Worm (Caenorhabditis elegans) whole organism, L2 larva: Measurements from ENCODE around the gene F25H9.2.

Experiments
- C34F6.9 ChIP-seq: fragments of 150-350 bp; optimal IDR thresholded peaks from 2 replicates; lab custom pipeline; 2014; ENCODE audit warnings: missing biosample characterization, missing genetic modification characterization
- F13H6.1 ChIP-seq: sonication (generic microtip); optimal IDR thresholded peaks from 2 replicates; lab custom pipeline; 2016; ENCODE audit warnings: missing genetic modification characterization, missing compliant biosample characterization
- R02D3.7 ChIP-seq: fragments of 150-350 bp; optimal IDR thresholded peaks from 2 replicates; lab custom pipeline; 2014; ENCODE audit warnings: missing biosample characterization, missing genetic modification characterization
- ZK546.5 ChIP-seq: sonication (generic microtip); optimal IDR thresholded peaks from 2 replicates; lab custom pipeline; 2017; ENCODE audit warnings: missing biosample characterization, missing genetic modification characterization
- alr-1 ChIP-seq: fragments of 150-350 bp; optimal IDR thresholded peaks from 2 replicates; lab custom pipeline; 2014; ENCODE audit warnings: missing biosample characterization, missing genetic modification characterization
- aly-2 ChIP-seq: fragments of 150-350 bp; optimal IDR thresholded peaks from 2 replicates; lab custom pipeline; 2014; ENCODE audit warnings: missing biosample characterization, missing genetic modification characterization
- ama-1 ChIP-seq: fragments of 150-350 bp; optimal IDR thresholded peaks from 2 replicates; lab custom pipeline; 2018; ENCODE audit warnings: inconsistent platforms
- blmp-1 ChIP-seq: sonication (generic microtip); optimal IDR thresholded peaks from 2 replicates; lab custom pipeline; 2017; ENCODE audit warnings: missing genetic modification characterization, mild to moderate bottlenecking, missing compliant biosample characterization, antibody characterized with exemption, moderate library complexity; ENCODE audit not compliant: insufficient read depth
- crh-2 ChIP-seq: sonication (generic microtip); optimal IDR thresholded peaks from 2 replicates; lab custom pipeline; 2017; ENCODE audit warnings: missing biosample characterization, missing genetic modification characterization
- dmd-4 ChIP-seq: sonication (generic microtip); optimal IDR thresholded peaks from 2 replicates; lab custom pipeline; 2017; ENCODE audit warnings: missing biosample characterization, missing genetic modification characterization
- elt-3 ChIP-seq: sonication (generic microtip); optimal IDR thresholded peaks from 2 replicates; lab custom pipeline; 2017; ENCODE audit warnings: missing biosample characterization, missing genetic modification characterization
- fos-1 ChIP-seq: fragments of 150-350 bp; optimal IDR thresholded peaks from 2 replicates; lab custom pipeline; 2014; ENCODE audit warnings: missing biosample characterization, missing genetic modification characterization
- gmeb-1 ChIP-seq: fragments of 150-350 bp; optimal IDR thresholded peaks from 2 replicates; lab custom pipeline; 2014; ENCODE audit warnings: missing biosample characterization, missing genetic modification characterization
- lin-11 ChIP-seq: fragments of 150-350 bp; sonication (generic microtip); optimal IDR thresholded peaks from 2 replicates; lab custom pipeline; 2014; ENCODE audit warnings: missing biosample characterization, missing genetic modification characterization, inconsistent platforms, mixed read lengths
- lin-13 ChIP-seq: fragments of 150-350 bp; optimal IDR thresholded peaks from 2 replicates; lab custom pipeline; 2014; ENCODE audit warnings: missing biosample characterization, missing genetic modification reagents, missing genetic modification characterization
- lin-39 ChIP-seq: fragments of 150-350 bp; optimal IDR thresholded peaks from 2 replicates; lab custom pipeline; 2014; ENCODE audit warnings: missing biosample characterization, missing genetic modification reagents, missing genetic modification characterization
- lsy-2 ChIP-seq, 2 experiments: fragments of 150-350 bp in 1 of 2; sonication (generic microtip) in 1 of 2; optimal IDR thresholded peaks; 2 replicates each; lab custom pipeline; 2014 to 2017; ENCODE audit warnings: missing biosample characterization in 2 of 2, missing genetic modification characterization in 2 of 2
- mbf-1 ChIP-seq: sonication (generic microtip); optimal IDR thresholded peaks from 2 replicates; lab custom pipeline; 2017; ENCODE audit warnings: missing biosample characterization, missing genetic modification characterization
- mdl-1 ChIP-seq, 2 experiments: fragments of 150-350 bp in 1 of 2; sonication (generic microtip) in 1 of 2; optimal IDR thresholded peaks; 2 replicates each; lab custom pipeline; 2017; ENCODE audit warnings: missing biosample characterization in 2 of 2, missing genetic modification characterization in 2 of 2
- nhr-10 ChIP-seq: sonication (generic microtip); optimal IDR thresholded peaks from 2 replicates; lab custom pipeline; 2017; ENCODE audit warnings: missing biosample characterization, missing genetic modification characterization
- nhr-11 ChIP-seq: fragments of 150-350 bp; optimal IDR thresholded peaks from 2 replicates; lab custom pipeline; 2014; ENCODE audit warnings: missing biosample characterization, missing genetic modification characterization
- nhr-12 ChIP-seq: fragments of 150-350 bp; optimal IDR thresholded peaks from 2 replicates; lab custom pipeline; 2014; ENCODE audit warnings: missing biosample characterization, missing genetic modification characterization
- nhr-129 ChIP-seq: fragments of 150-350 bp; optimal IDR thresholded peaks from 2 replicates; lab custom pipeline; 2014; ENCODE audit warnings: missing biosample characterization, missing genetic modification characterization
- nhr-21 ChIP-seq: fragments of 150-350 bp; optimal IDR thresholded peaks from 2 replicates; lab custom pipeline; 2014; ENCODE audit warnings: missing biosample characterization, missing genetic modification characterization
- nhr-23 ChIP-seq: fragments of 150-350 bp; optimal IDR thresholded peaks from 2 replicates; lab custom pipeline; 2014; ENCODE audit warnings: missing biosample characterization, missing genetic modification reagents, missing genetic modification characterization
- nhr-25 ChIP-seq: fragments of 150-350 bp; sonication (generic microtip); optimal IDR thresholded peaks from 3 replicates; lab custom pipeline; 2014; ENCODE audit warnings: missing biosample characterization, missing genetic modification characterization
- nhr-77 ChIP-seq: fragments of 150-350 bp; optimal IDR thresholded peaks from 2 replicates; lab custom pipeline; 2014; ENCODE audit warnings: missing biosample characterization, missing genetic modification characterization
- peb-1 ChIP-seq: fragments of 150-350 bp; optimal IDR thresholded peaks from 2 replicates; lab custom pipeline; 2014; ENCODE audit warnings: missing biosample characterization, missing genetic modification characterization
- skn-1 ChIP-seq: sonication (generic microtip); optimal IDR thresholded peaks from 2 replicates; lab custom pipeline; 2017; ENCODE audit warnings: missing biosample characterization, missing genetic modification characterization
- sma-3 ChIP-seq: sonication (generic microtip); optimal IDR thresholded peaks from 2 replicates; lab custom pipeline; 2016; ENCODE audit warnings: missing genetic modification reagents, missing genetic modification characterization, missing compliant biosample characterization
- sma-9 ChIP-seq, 2 experiments: fragments of 150-350 bp in 1 of 2; sonication (generic microtip) in 1 of 2; optimal IDR thresholded peaks; 2 replicates each; lab custom pipeline; 2014 to 2016; ENCODE audit warnings: missing genetic modification characterization in 2 of 2, mild to moderate bottlenecking in 1 of 2, missing biosample characterization in 1 of 2, missing compliant biosample characterization in 1 of 2, missing genetic modification reagents in 1 of 2, moderate library complexity in 1 of 2
- unc-39 ChIP-seq: fragments of 150-350 bp; optimal IDR thresholded peaks from 2 replicates; lab custom pipeline; 2014; ENCODE audit warnings: missing biosample characterization, missing genetic modification characterization
- unc-55 ChIP-seq: fragments of 150-350 bp; sonication (generic microtip); optimal IDR thresholded peaks from 3 replicates; lab custom pipeline; 2014; ENCODE audit warnings: missing biosample characterization, missing genetic modification reagents, missing genetic modification characterization
- unc-62 ChIP-seq: fragments of 150-350 bp; optimal IDR thresholded peaks from 2 replicates; lab custom pipeline; 2014; ENCODE audit warnings: missing biosample characterization, missing genetic modification reagents, missing genetic modification characterization
- ztf-11 ChIP-seq: sonication (generic microtip); optimal IDR thresholded peaks from 2 replicates; lab custom pipeline; 2017; ENCODE audit warnings: missing biosample characterization, missing genetic modification characterization
- ztf-4 ChIP-seq: fragments of 150-350 bp; optimal IDR thresholded peaks from 2 replicates; lab custom pipeline; 2014; ENCODE audit warnings: missing biosample characterization, missing genetic modification characterization

F25H9.2 gene

DNA sequence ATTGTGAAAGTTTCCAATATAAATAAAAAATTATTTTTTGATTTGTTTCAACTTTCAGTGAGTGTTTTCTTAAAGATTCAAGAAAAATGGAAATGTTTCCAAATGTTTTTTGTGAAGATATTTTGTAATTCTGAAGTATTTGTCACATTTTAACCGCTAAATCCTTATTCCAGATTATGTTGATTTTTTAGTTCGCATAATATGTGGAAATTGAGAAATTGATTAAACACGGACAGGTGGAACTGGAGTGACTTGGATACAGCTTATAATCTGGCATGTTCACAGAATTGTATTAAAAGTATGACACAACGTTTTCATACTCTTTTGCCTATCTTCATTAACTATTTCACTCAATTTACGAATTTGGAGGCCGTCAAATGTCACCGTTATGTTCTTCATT lies 2.4 kb upstream of the F25H9.2 start, which contains the start of gene lurp-3:
Gene lurp-3, plus strand, starts transcription at position 301 of the 400 bp plus-strand sequence.
- TF ChIP-seq unc-62 (GFP tag; lab: Kevin White, UChicago): no peak
- no peak for TF ChIP-seq alr-1
- no peak for TF ChIP-seq ZK546.5 (tag; lab: Kevin White, UChicago)
- no peak for TF ChIP-seq nhr-23 (tag; lab: Kevin White, UChicago)
- TF ChIP-seq nhr-77 (tag; lab: Kevin White, UChicago): no peak
- no peak for TF ChIP-seq lsy-2 (tag; optimal IDR thresholded peaks at IDR 0.05; lab: Kevin White, UChicago)
- TF ChIP-seq ztf-11 (tag; lab: Kevin White, UChicago): no peak
- no peak for TF ChIP-seq nhr-129 (tag; lab: Kevin White, UChicago)
- no peak for TF ChIP-seq fos-1 (tag; lab: Kevin White, UChicago)
- no peak for TF ChIP-seq aly-2 (tag; lab: Kevin White, UChicago)
- TF ChIP-seq lin-39 (tag; lab: Kevin White, UChicago): no peak
- no peak for TF ChIP-seq ama-1 (lab: Kevin White, UChicago)
- TF ChIP-seq nhr-11: no peak
- no peak for TF ChIP-seq nhr-25 (tag; lab: Kevin White, UChicago)
- no peak for TF ChIP-seq nhr-12
- TF ChIP-seq dmd-4 (tag; lab: Kevin White, UChicago): no peak

DNA sequence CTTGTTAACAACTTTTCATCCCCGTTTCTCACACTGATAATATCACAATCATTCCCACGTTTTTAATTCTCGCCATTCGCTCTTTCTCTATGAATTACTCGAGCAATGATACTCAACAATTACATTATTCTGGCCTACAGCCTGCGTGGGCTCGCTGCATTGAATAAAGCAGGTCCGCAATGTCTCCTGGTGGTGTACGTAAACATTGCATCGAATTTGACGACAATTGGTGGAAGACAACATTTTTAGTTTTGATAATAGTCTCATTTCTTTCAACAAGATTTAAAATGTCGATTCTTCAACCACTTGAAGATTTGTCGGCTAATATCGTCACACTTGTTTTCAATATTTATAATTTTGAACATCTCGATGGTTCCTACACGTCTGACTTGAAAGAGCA lies 1.4 kb downstream of the F25H9.2 start, which contains the start of gene bath-39:
Gene bath-39, plus strand, starts transcription at position 137 of the 400 bp plus-strand sequence.
- TF ChIP-seq C34F6.9 (peak; percentile 52), unc-55 (GFP tag; lab: Kevin White, UChicago) (peak; percentile 37), lsy-2 (tag; optimal IDR thresholded peaks at IDR 0.05; lab: Kevin White, UChicago) (peak in 1 of 2 experiments; percentile 33), nhr-129 (tag; lab: Kevin White, UChicago) (peak; percentile 50), peb-1 (tag; lab: Kevin White, UChicago) (no peak)
- TF ChIP-seq, all 48 proteins: peak for 4

DNA sequence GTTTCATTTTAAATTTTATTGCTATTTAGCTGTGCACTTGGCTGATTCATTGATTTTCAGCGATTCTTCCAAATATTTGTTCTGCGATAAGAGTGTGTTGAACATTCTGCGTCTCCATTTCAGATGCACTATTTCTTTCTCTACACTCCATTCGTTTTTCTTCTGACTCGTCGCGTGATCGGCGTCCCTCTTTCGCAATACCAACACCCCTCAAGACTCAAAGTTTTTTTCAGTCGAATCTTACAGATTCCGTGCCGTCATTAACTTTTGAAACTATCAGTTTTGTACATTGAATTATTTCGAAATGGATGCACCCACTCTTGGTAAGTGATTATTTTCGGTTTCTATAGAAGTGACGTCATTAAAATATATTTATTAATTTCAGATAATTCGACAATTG lies 5.1 kb downstream of the F25H9.2 start, which contains the start of gene frm-10:
Gene frm-10, plus strand, starts transcription at position 234 of the 400 bp plus-strand sequence.
- peak; percentile 25 for TF ChIP-seq ztf-4 (tag; lab: Kevin White, UChicago)
- TF ChIP-seq blmp-1: no peak
- TF ChIP-seq F13H6.1: peak; percentile 59
- TF ChIP-seq lsy-2 (tag; optimal IDR thresholded peaks at IDR 0.05; lab: Kevin White, UChicago): peak; percentile 8 to 65
- no peak for TF ChIP-seq mbf-1
- no peak for TF ChIP-seq alr-1
- TF ChIP-seq sma-9 (GFP tag; optimal IDR thresholded peaks at IDR 0.05; lab: Kevin White, UChicago): peak; percentile 65
- TF ChIP-seq sma-9 (tag; optimal IDR thresholded peaks at IDR 0.05; lab: Kevin White, UChicago): no peak
- peak; percentile 59 for TF ChIP-seq sma-3 (GFP tag; lab: Kevin White, UChicago)
- TF ChIP-seq nhr-129 (tag; lab: Kevin White, UChicago): peak; percentile 84
- TF ChIP-seq gmeb-1 (tag; lab: Kevin White, UChicago): peak; percentile 68
- TF ChIP-seq elt-3 (tag; lab: Kevin White, UChicago): no peak
- peak; percentile 80 for TF ChIP-seq unc-55 (GFP tag; lab: Kevin White, UChicago)
- TF ChIP-seq nhr-25 (tag; lab: Kevin White, UChicago): peak; percentile 27
- TF ChIP-seq crh-2 (tag; lab: Kevin White, UChicago): peak; percentile 81
- no peak for TF ChIP-seq ztf-11 (tag; lab: Kevin White, UChicago)
- TF ChIP-seq lin-13 (GFP tag; lab: Kevin White, UChicago): peak; percentile 13
- TF ChIP-seq fos-1 (tag; lab: Kevin White, UChicago): peak; percentile 93
- no peak for TF ChIP-seq unc-39 (tag; lab: Kevin White, UChicago)
- TF ChIP-seq lin-11 (tag; lab: Kevin White, UChicago): peak; percentile 23
- peak; percentile 14 for TF ChIP-seq nhr-10 (tag; lab: Kevin White, UChicago)
- no peak for TF ChIP-seq nhr-23 (tag; lab: Kevin White, UChicago)
- TF ChIP-seq ama-1 (lab: Kevin White, UChicago): peak; percentile 61
- no peak for TF ChIP-seq nhr-12
- TF ChIP-seq C34F6.9: peak; percentile 82
- TF ChIP-seq mdl-1 (tag; optimal IDR thresholded peaks at IDR 0.05; lab: Kevin White, UChicago): peak; percentile 8 to 28
- no peak for TF ChIP-seq R02D3.7 (tag; lab: Kevin White, UChicago)
- no peak for TF ChIP-seq nhr-21 (tag; lab: Kevin White, UChicago)
- peak; percentile 79 for TF ChIP-seq skn-1

DNA sequence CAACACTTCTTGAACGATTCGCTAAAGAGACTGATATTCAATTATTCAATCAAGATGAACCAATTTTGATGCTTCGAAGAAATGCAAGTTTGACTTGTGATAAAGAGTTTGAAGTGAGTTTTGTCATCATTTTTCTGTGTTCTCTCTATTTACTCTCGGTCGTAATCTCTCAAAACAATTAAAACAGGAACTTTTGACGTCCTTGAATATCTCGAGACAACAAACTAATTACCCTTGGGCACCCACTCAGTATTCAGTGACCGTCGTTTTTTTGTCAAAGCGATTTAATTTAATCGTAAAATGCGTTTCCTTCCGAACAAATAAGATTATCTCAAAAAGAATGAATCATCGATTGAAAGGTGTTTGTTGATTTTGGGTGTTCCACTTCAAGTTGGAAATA lies 6.2 kb downstream of the F25H9.2 start:
- peak; percentile 3 for TF ChIP-seq sma-9 (GFP tag; optimal IDR thresholded peaks at IDR 0.05; lab: Kevin White, UChicago)
- no peak for TF ChIP-seq sma-9 (tag; optimal IDR thresholded peaks at IDR 0.05; lab: Kevin White, UChicago)
- peak; percentile 69 for TF ChIP-seq nhr-25 (tag; lab: Kevin White, UChicago)
- TF ChIP-seq ama-1 (lab: Kevin White, UChicago): peak; percentile 34
- no peak for TF ChIP-seq nhr-23 (tag; lab: Kevin White, UChicago)
- TF ChIP-seq crh-2 (tag; lab: Kevin White, UChicago): peak; percentile 1
- TF ChIP-seq skn-1: peak; percentile 69
- TF ChIP-seq nhr-10 (tag; lab: Kevin White, UChicago): no peak
- peak; percentile 24 for TF ChIP-seq sma-3 (GFP tag; lab: Kevin White, UChicago)
- peak; percentile 1 for TF ChIP-seq ztf-4 (tag; lab: Kevin White, UChicago)
